Fruit fly (Drosophila melanogaster) whole organism, embryonic: ENCODE results near the gene CG34183.
A peak's percentile ranks its signal among the peaks of the same experiment; 100 is the strongest.

Source experiments
- ATbp ChIP-seq: fragments of 200-800 bp; sonication (Bioruptor generic); optimal IDR thresholded peaks from 2 replicates; lab custom pipeline; 2017; ENCODE audit warnings: missing biosample characterization, mild to moderate bottlenecking, missing genetic modification characterization, missing genetic modification reagents
- Antp ChIP-seq: fragments of 200-800 bp; sonication (Bioruptor generic); optimal IDR thresholded peaks from 3 replicates; lab custom pipeline; 2016; ENCODE audit warnings: missing biosample characterization, missing genetic modification characterization
- BEAF-32 ChIP-seq: fragments of 200-800 bp; sonication (Bioruptor generic); optimal IDR thresholded peaks from 3 replicates; lab custom pipeline; 2017; ENCODE audit warnings: missing biosample characterization, missing genetic modification characterization, mild to moderate bottlenecking, moderate library complexity, missing genetic modification reagents
- CG1233 ChIP-seq: fragments of 200-800 bp; sonication (Bioruptor generic); optimal IDR thresholded peaks from 4 replicates; lab custom pipeline; 2018; ENCODE audit warnings: missing biosample characterization, mild to moderate bottlenecking, missing genetic modification characterization
- CG13287 ChIP-seq: fragments of 200-800 bp; sonication (Bioruptor generic); IDR thresholded peaks from 2 replicates; pipeline ENCODE4 v1.3.6; 2022; ENCODE audit warnings: missing biosample characterization, missing genetic modification characterization; ENCODE audit not compliant: partially characterized antibody
- CG14710 ChIP-seq: fragments of 200-800 bp; sonication (Bioruptor generic); optimal IDR thresholded peaks from 3 replicates; lab custom pipeline; 2019; ENCODE audit warnings: missing biosample characterization, mild to moderate bottlenecking, missing genetic modification characterization, moderate library complexity
- CG15073 ChIP-seq: fragments of 200-800 bp; sonication (Bioruptor generic); optimal IDR thresholded peaks from 2 replicates; lab custom pipeline; 2016; ENCODE audit warnings: missing biosample characterization, missing genetic modification characterization
- CG16779 ChIP-seq: fragments of 200-800 bp; sonication (Bioruptor generic); IDR thresholded peaks from 2 replicates; pipeline ENCODE4 v1.3.6; 2022; ENCODE audit warnings: missing biosample characterization, missing genetic modification characterization
- CG18619 ChIP-seq: fragments of 200-800 bp; sonication (Bioruptor generic); optimal IDR thresholded peaks from 3 replicates; lab custom pipeline; 2017; ENCODE audit warnings: missing biosample characterization, mild to moderate bottlenecking, missing genetic modification characterization
- CG2129 ChIP-seq: fragments of 200-800 bp; sonication (Bioruptor generic); IDR thresholded peaks from 2 replicates; pipeline ENCODE4 v1.3.6; 2022; ENCODE audit warnings: missing biosample characterization, missing genetic modification characterization; ENCODE audit not compliant: partially characterized antibody
- CG2875 ChIP-seq: fragments of 200-800 bp; sonication (Bioruptor generic); optimal IDR thresholded peaks from 2 replicates; lab custom pipeline; 2017; ENCODE audit warnings: missing biosample characterization, mild to moderate bottlenecking, missing genetic modification characterization, missing genetic modification reagents
- CG33213 ChIP-seq: fragments of 200-800 bp; sonication (Bioruptor generic); optimal IDR thresholded peaks from 3 replicates; lab custom pipeline; 2016; ENCODE audit warnings: missing biosample characterization, missing genetic modification characterization
- CG33557 ChIP-seq: fragments of 200-800 bp; sonication (Bioruptor generic); optimal IDR thresholded peaks from 2 replicates; lab custom pipeline; 2019; ENCODE audit warnings: missing biosample characterization, mild to moderate bottlenecking, missing genetic modification characterization, moderate library complexity
- CG34422 ChIP-seq: fragments of 200-800 bp; sonication (Bioruptor generic); IDR thresholded peaks from 3 replicates; pipeline ENCODE4 v1.3.6; 2022; ENCODE audit warnings: missing biosample characterization, missing genetic modification characterization
- CG43689 ChIP-seq: fragments of 200-800 bp; sonication (Bioruptor generic); IDR thresholded peaks from 2 replicates; pipeline ENCODE4 v1.3.6; 2022; ENCODE audit warnings: missing biosample characterization, missing genetic modification characterization
- CG6272 ChIP-seq: fragments of 200-800 bp; sonication (Bioruptor generic); IDR thresholded peaks from 2 replicates; pipeline ENCODE4 v1.3.6; 2022; ENCODE audit warnings: missing biosample characterization, missing genetic modification characterization
- CG6689 ChIP-seq: fragments of 200-800 bp; sonication (Bioruptor generic); IDR thresholded peaks from 2 replicates; pipeline ENCODE4 v1.3.6; 2022; ENCODE audit warnings: missing biosample characterization, missing genetic modification characterization
- CG6791 ChIP-seq: fragments of 200-800 bp; sonication (Bioruptor generic); IDR thresholded peaks from 3 replicates; pipeline ENCODE4 v1.3.6; 2022; ENCODE audit warnings: missing biosample characterization, missing genetic modification characterization; ENCODE audit not compliant: partially characterized antibody
- CG7556 ChIP-seq: fragments of 200-800 bp; sonication (Bioruptor generic); optimal IDR thresholded peaks from 2 replicates; lab custom pipeline; 2017; ENCODE audit warnings: missing biosample characterization, mild to moderate bottlenecking, missing genetic modification characterization
- CG8359 ChIP-seq: fragments of 200-800 bp; sonication (Bioruptor generic); optimal IDR thresholded peaks from 2 replicates; lab custom pipeline; 2017; ENCODE audit warnings: missing biosample characterization, mild to moderate bottlenecking, missing genetic modification characterization, borderline replicate concordance
- CG9437 ChIP-seq: fragments of 200-800 bp; sonication (Bioruptor generic); optimal IDR thresholded peaks from 2 replicates; lab custom pipeline; 2018; ENCODE audit warnings: missing biosample characterization, mild to moderate bottlenecking, missing genetic modification characterization
- Ets97D ChIP-seq: fragments of 200-800 bp; sonication (Bioruptor generic); optimal IDR thresholded peaks from 3 replicates; lab custom pipeline; 2016; ENCODE audit warnings: missing biosample characterization, missing genetic modification characterization
- H15 ChIP-seq: fragments of 200-800 bp; sonication (Bioruptor generic); IDR thresholded peaks from 3 replicates; pipeline ENCODE4 v1.3.6; 2022; ENCODE audit warnings: missing biosample characterization, missing genetic modification characterization
- Nf-YA ChIP-seq: fragments of 200-800 bp; sonication (Bioruptor generic); IDR thresholded peaks from 2 replicates; pipeline ENCODE4 v1.3.6; 2022; ENCODE audit warnings: missing biosample characterization, missing genetic modification characterization
- Sox100B ChIP-seq: fragments of 200-800 bp; sonication (Bioruptor generic); optimal IDR thresholded peaks from 3 replicates; lab custom pipeline; 2018; ENCODE audit warnings: missing biosample characterization, mild to moderate bottlenecking, missing genetic modification characterization
- Sry-β ChIP-seq: fragments of 200-800 bp; sonication (Bioruptor generic); optimal IDR thresholded peaks from 2 replicates; lab custom pipeline; 2018; ENCODE audit warnings: missing biosample characterization, mild to moderate bottlenecking, missing genetic modification characterization, moderate library complexity
- abd-A ChIP-seq: fragments of 200-800 bp; sonication (Bioruptor generic); optimal IDR thresholded peaks from 3 replicates; lab custom pipeline; 2019; ENCODE audit warnings: missing biosample characterization, mild to moderate bottlenecking, missing genetic modification characterization, moderate library complexity
- bab2 ChIP-seq: fragments of 200-800 bp; sonication (Bioruptor generic); optimal IDR thresholded peaks from 2 replicates; lab custom pipeline; 2016; ENCODE audit warnings: missing biosample characterization, missing genetic modification characterization
- chinmo ChIP-seq: fragments of 200-800 bp; sonication (Bioruptor generic); IDR thresholded peaks from 4 replicates; pipeline ENCODE4 v1.3.6; 2022; ENCODE audit warnings: missing biosample characterization, missing genetic modification characterization; ENCODE audit not compliant: partially characterized antibody
- corto ChIP-seq: fragments of 200-800 bp; sonication (Bioruptor generic); optimal IDR thresholded peaks from 2 replicates; lab custom pipeline; 2016; ENCODE audit warnings: missing biosample characterization, mild to moderate bottlenecking, missing genetic modification characterization, moderate library complexity
- crp ChIP-seq, 2 experiments: fragments of 200-800 bp; sonication (Bioruptor generic); optimal IDR thresholded peaks; 2 replicates in 1 of 2; 3 replicates in 1 of 2; lab custom pipeline; 2017; ENCODE audit warnings: missing biosample characterization in 2 of 2, missing genetic modification characterization in 2 of 2, mild to moderate bottlenecking in 1 of 2, moderate library complexity in 1 of 2
- dm ChIP-seq: fragments of 200-800 bp; sonication (Bioruptor generic); optimal IDR thresholded peaks from 3 replicates; lab custom pipeline; 2016; ENCODE audit warnings: missing biosample characterization, missing genetic modification characterization
- gce ChIP-seq: fragments of 200-800 bp; sonication (Bioruptor generic); IDR thresholded peaks from 3 replicates; pipeline ENCODE4 v1.3.6; 2022; ENCODE audit warnings: missing biosample characterization, missing genetic modification characterization
- jumu ChIP-seq: fragments of 200-800 bp; sonication (Bioruptor generic); optimal IDR thresholded peaks from 3 replicates; lab custom pipeline; 2016; ENCODE audit warnings: missing biosample characterization, missing genetic modification characterization
- kah ChIP-seq: fragments of 200-800 bp; sonication (Bioruptor generic); optimal IDR thresholded peaks from 2 replicates; lab custom pipeline; 2018; ENCODE audit warnings: missing biosample characterization, mild to moderate bottlenecking, missing genetic modification characterization
- klu ChIP-seq: fragments of 200-800 bp; sonication (Bioruptor generic); IDR thresholded peaks from 2 replicates; pipeline ENCODE4 v1.3.6; 2022; ENCODE audit warnings: missing biosample characterization, missing genetic modification characterization
- lov ChIP-seq, 2 experiments: fragments of 200-800 bp in 1 of 2; fragments of >200 bp in 1 of 2; sonication (Bioruptor generic) in 1 of 2; IDR thresholded peaks in 1 of 2; optimal IDR thresholded peaks in 1 of 2; 2 replicates in 1 of 2; 3 replicates in 1 of 2; pipeline versions ENCODE4 v1.3.6 to Lab custom; 2017 to 2022; ENCODE audit warnings: missing biosample characterization in 1 of 2, missing genetic modification characterization in 1 of 2
- otp ChIP-seq: fragments of 200-800 bp; sonication (Bioruptor generic); IDR thresholded peaks from 3 replicates; pipeline ENCODE4, ENCODE4 v1.3.6; 2022; ENCODE audit warnings: missing biosample characterization, missing genetic modification characterization
- pan ChIP-seq, 4 experiments: fragments of >200 bp in 3 of 4; fragments of 200-800 bp in 1 of 4; sonication (Bioruptor generic) in 1 of 4; optimal IDR thresholded peaks in 3 of 4; IDR thresholded peaks in 1 of 4; 2 replicates each; pipeline versions ENCODE4 v1.3.6 to Lab custom; 2017 to 2022; ENCODE audit warnings: missing biosample characterization in 2 of 4, missing genetic modification characterization in 2 of 4, mixed read lengths in 1 of 4
- phol ChIP-seq: fragments of 200-800 bp; sonication (Bioruptor generic); optimal IDR thresholded peaks from 3 replicates; lab custom pipeline; 2018; ENCODE audit warnings: missing biosample characterization, mild to moderate bottlenecking, missing genetic modification characterization, moderate library complexity
- pros ChIP-seq: fragments of 200-800 bp; sonication (Bioruptor generic); optimal IDR thresholded peaks from 3 replicates; lab custom pipeline; 2019; ENCODE audit warnings: missing biosample characterization, mild to moderate bottlenecking, missing genetic modification characterization, moderate library complexity
- ro ChIP-seq: fragments of 200-800 bp; sonication (Bioruptor generic); IDR thresholded peaks from 2 replicates; pipeline ENCODE4 v1.3.6; 2022; ENCODE audit warnings: missing biosample characterization, missing genetic modification characterization
- sd ChIP-seq: fragments of 200-800 bp; sonication (Bioruptor generic); optimal IDR thresholded peaks from 3 replicates; lab custom pipeline; 2018; ENCODE audit warnings: missing biosample characterization, mild to moderate bottlenecking, missing genetic modification characterization, moderate library complexity
- tio ChIP-seq: fragments of 200-800 bp; sonication (Bioruptor generic); optimal IDR thresholded peaks from 2 replicates; lab custom pipeline; 2017; ENCODE audit warnings: missing biosample characterization, missing genetic modification characterization, inconsistent platforms
- ttk ChIP-seq: fragments of 200-800 bp; sonication (Bioruptor generic); IDR thresholded peaks from 2 replicates; pipeline ENCODE4 v2.1.2; 2022; ENCODE audit warnings: missing biosample characterization, missing genetic modification characterization
- zf30C ChIP-seq: fragments of 200-800 bp; sonication (Bioruptor generic); optimal IDR thresholded peaks from 3 replicates; lab custom pipeline; 2018; ENCODE audit warnings: missing biosample characterization, mild to moderate bottlenecking, missing genetic modification characterization

Gene CG34183

dm6 chr2L:9915011-9915850 lies 24.7 kb upstream of the CG34183 start, which contains the start of gene yip2 (continued):
- TF ChIP-seq pan (optimal IDR thresholded peaks at IDR 0.05; lab: Kevin White, UChicago) (no peak), pan (GFP tag; optimal IDR thresholded peaks at IDR 0.05 in 1 of 2, IDR thresholded peaks at IDR 0.05 in 1 of 2) (peak in 1 of 2 experiments; percentile 71), tio (GFP tag; lab: Kevin White, UChicago) (no peak), otp (GFP tag; lab: Robert Waterston, UW) (peak; percentile 53; the same call in 1 of the 3 replicates), H15 (peak; percentile 31; the same call in 1 of the 3 replicates), CG6791 (GFP tag; lab: Robert Waterston, UW) (no peak), CG7556 (GFP tag; lab: Kevin White, UChicago) (peak; percentile 65), ttk (peak; percentile 57), BEAF-32 (GFP tag; lab: Kevin White, UChicago) (peak; percentile 2), kah (GFP tag; lab: Kevin White, UChicago) (peak; percentile 86), dm (no peak), CG13287 (GFP tag; lab: Robert Waterston, UW) (peak; percentile 66), Ets97D (GFP tag; lab: Kevin White, UChicago) (peak; percentile 15), CG2875 (GFP tag; lab: Kevin White, UChicago) (peak; percentile 26), lov (optimal IDR thresholded peaks at IDR 0.05; lab: Kevin White, UChicago) (no peak), lov (GFP tag; IDR thresholded peaks at IDR 0.05; lab: Robert Waterston, UW) (no peak), CG33557 (no peak), corto (GFP tag; lab: Kevin White, UChicago) (peak; percentile 22), sd (tag; lab: Kevin White, UChicago) (no peak), Sry-β (GFP tag; lab: Kevin White, UChicago) (no peak), chinmo (peak; percentile 94), CG8359 (GFP tag; lab: Kevin White, UChicago) (no peak), crp (GFP tag; optimal IDR thresholded peaks at IDR 0.05; lab: Kevin White, UChicago) (peak in 1 of 2 experiments; percentile 84), CG9437 (GFP tag; lab: Kevin White, UChicago) (no peak), pros (GFP tag; lab: Kevin White, UChicago) (no peak), abd-A (no peak), zf30C (peak; percentile 88), jumu (peak; percentile 56), Nf-YA (GFP tag; lab: Robert Waterston, UW) (peak; percentile 51; the same call in 1 of the 2 replicates), CG33213 (GFP tag; lab: Kevin White, UChicago) (no peak), phol (tag; lab: Kevin White, UChicago) (peak; percentile 53), CG16779 (GFP tag; lab: Robert Waterston, UW) (0 out of 2 replicates have a peak, but pooled peaks have one; percentile 12), gce (GFP tag; lab: Robert Waterston, UW) (peak; percentile 64; the same call in 1 of the 3 replicates), CG43689 (GFP tag; lab: Robert Waterston, UW) (no peak), bab2 (GFP tag; lab: Kevin White, UChicago) (peak; percentile 61), CG18619 (peak; percentile 41), CG2129 (no peak), CG6689 (GFP tag; lab: Robert Waterston, UW) (peak; percentile 49), ATbp (GFP tag; lab: Kevin White, UChicago) (peak; percentile 44), CG34422 (GFP tag; lab: Robert Waterston, UW) (peak; percentile 55; the same call in 1 of the 3 replicates), klu (GFP tag; lab: Robert Waterston, UW) (no peak), CG1233 (GFP tag; lab: Kevin White, UChicago) (no peak), CG14710 (tag; lab: Kevin White, UChicago) (no peak), CG6272 (no peak), CG15073 (GFP tag; lab: Kevin White, UChicago) (no peak), Antp (peak; percentile 55), Sox100B (GFP tag; lab: Kevin White, UChicago) (peak; percentile 56), ro (GFP tag; lab: Robert Waterston, UW) (no peak)
